Fruit fly (Drosophila melanogaster) whole organism: ENCODE measurements around the gene unc-13.

Source experiments
- CG8478 ChIP-seq: fragments of >200 bp; optimal IDR thresholded peaks from 2 replicates; lab custom pipeline; 2018; ENCODE audit warnings: inconsistent platforms
- pan ChIP-seq: fragments of >200 bp; optimal IDR thresholded peaks from 2 replicates; lab custom pipeline; 2017
- psq ChIP-seq: fragments of >200 bp; optimal IDR thresholded peaks from 2 replicates; lab custom pipeline; 2017

- TF ChIP-seq pan, result no peak
- TF ChIP-seq CG8478 (lab: Kevin White, UChicago), result no peak
- no peak for TF ChIP-seq psq (lab: Kevin White, UChicago)
Measured at dm6 chr4:834837-835534, 77.1 kb downstream of the unc-13 start.
